Worm (Caenorhabditis elegans) whole organism, early embryonic: ENCODE measurements around the gene F40C5.1.
"Not testable (repeated sequence)": the region's sequence is repeated elsewhere in the genome, so short reads cannot be mapped to it uniquely, and the experiment has no call there.

Experiments
- B0310.2 ChIP-seq: sonication (generic microtip); optimal IDR thresholded peaks from 2 replicates; lab custom pipeline; 2016; ENCODE audit warnings: mild to moderate bottlenecking, missing genetic modification characterization, missing compliant biosample characterization
- F13C5.2 ChIP-seq: sonication (generic microtip); optimal IDR thresholded peaks from 2 replicates; lab custom pipeline; 2017; ENCODE audit warnings: mild to moderate bottlenecking, missing genetic modification characterization, inconsistent platforms, missing compliant biosample characterization
- aly-1 ChIP-seq: sonication (generic microtip); optimal IDR thresholded peaks from 2 replicates; lab custom pipeline; 2016; ENCODE audit warnings: missing genetic modification characterization, missing compliant biosample characterization
- ama-1 ChIP-seq: fragments of 150-350 bp; optimal IDR thresholded peaks from 2 replicates; lab custom pipeline; 2014
- ceh-13 ChIP-seq: fragments of 200-800 bp; sonication (Bioruptor generic); optimal IDR thresholded peaks from 2 replicates; lab custom pipeline; 2018; ENCODE audit warnings: mild to moderate bottlenecking, missing genetic modification characterization, missing compliant biosample characterization
- ceh-36 ChIP-seq: sonication (generic microtip); optimal IDR thresholded peaks from 2 replicates; lab custom pipeline; 2016; ENCODE audit warnings: missing genetic modification characterization, inconsistent platforms, missing compliant biosample characterization
- ets-7 ChIP-seq: sonication (generic microtip); optimal IDR thresholded peaks from 2 replicates; lab custom pipeline; 2016; ENCODE audit warnings: missing genotype, missing genetic modification characterization, missing compliant biosample characterization
- flt-1 ChIP-seq: fragments of 200-800 bp; sonication (Bioruptor generic); IDR thresholded peaks from 2 replicates; pipeline ENCODE4 v1.3.6; 2022; ENCODE audit warnings: missing genetic modification characterization, missing compliant biosample characterization
- hmbx-1 ChIP-seq: sonication (generic microtip); optimal IDR thresholded peaks from 2 replicates; lab custom pipeline; 2016; ENCODE audit warnings: mild to moderate bottlenecking, missing genetic modification characterization, missing compliant biosample characterization
- hmg-4 ChIP-seq: fragments of 200-800 bp; sonication (Bioruptor generic); optimal IDR thresholded peaks from 2 replicates; lab custom pipeline; 2018; ENCODE audit warnings: mild to moderate bottlenecking, missing genetic modification characterization, missing compliant biosample characterization
- hnd-1 ChIP-seq: sonication (generic microtip); optimal IDR thresholded peaks from 2 replicates; lab custom pipeline; 2016; ENCODE audit warnings: missing genetic modification characterization, missing compliant biosample characterization
- pes-1 ChIP-seq: fragments of 200-800 bp; sonication (Bioruptor generic); IDR thresholded peaks from 2 replicates; pipeline ENCODE4 v1.3.6; 2022; ENCODE audit warnings: missing genetic modification reagents, missing genetic modification characterization, missing compliant biosample characterization
- scrt-1 ChIP-seq: fragments of 200-800 bp; sonication (Bioruptor generic); IDR thresholded peaks from 2 replicates; pipeline ENCODE4 v1.3.6; 2022; ENCODE audit warnings: missing genetic modification characterization, missing compliant biosample characterization
- sea-1 ChIP-seq: fragments of 200-800 bp; sonication (Bioruptor generic); conservative IDR thresholded peaks from 2 replicates; pipeline ENCODE4 v1.3.6; 2022; ENCODE audit warnings: missing genetic modification characterization, missing compliant biosample characterization
- tbx-11 ChIP-seq: fragments of 200-800 bp; sonication (Bioruptor generic); IDR thresholded peaks from 2 replicates; pipeline ENCODE4 v1.3.6; 2022; ENCODE audit warnings: missing genetic modification characterization, missing compliant biosample characterization
- tbx-37 ChIP-seq: fragments of 200-800 bp; sonication (Bioruptor generic); conservative IDR thresholded peaks from 2 replicates; pipeline ENCODE4 v1.3.6; 2022; ENCODE audit warnings: missing genetic modification reagents, missing genetic modification characterization, missing compliant biosample characterization
- tra-4 ChIP-seq: sonication (generic microtip); optimal IDR thresholded peaks from 2 replicates; lab custom pipeline; 2017; ENCODE audit warnings: missing genetic modification characterization, missing compliant biosample characterization

The F40C5.1 gene

DNA sequence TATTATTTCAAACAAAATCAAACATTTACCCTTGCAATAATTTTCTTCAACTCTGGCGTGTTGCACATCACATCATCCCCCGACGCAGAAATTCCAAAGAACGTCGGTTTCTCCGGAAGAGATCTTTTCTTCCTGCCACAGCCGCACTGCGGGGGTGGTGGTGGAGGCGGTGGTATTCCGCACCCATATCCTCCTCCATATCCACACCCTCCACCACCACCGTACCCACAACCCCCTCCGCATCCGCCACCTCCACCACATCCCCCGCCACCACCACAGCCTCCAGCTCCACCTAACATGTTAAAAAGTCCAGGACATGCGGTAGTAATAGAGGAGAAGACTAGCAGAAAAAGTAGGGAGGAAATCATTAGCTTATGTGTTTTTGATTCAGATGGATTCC, 17.6 kb upstream of the F40C5.1 start, which contains the start of gene grl-29:
Gene grl-29 (minus strand): TSS at position 368 of the 400 bp plus-strand sequence.
- TF ChIP-seq hmg-4 (GFP tag; lab: Kevin White, UChicago) (no peak), hnd-1 (no peak), tbx-37 (GFP tag; lab: Robert Waterston, UW) (no peak), tbx-11 (GFP tag; lab: Robert Waterston, UW) (no peak), ama-1 (lab: Kevin White, UChicago) (no peak), pes-1 (no peak), aly-1 (tag; lab: Kevin White, UChicago) (no peak), sea-1 (GFP tag; lab: Robert Waterston, UW) (no peak), F13C5.2 (no peak), ceh-13 (GFP tag; lab: Kevin White, UChicago) (no peak), tra-4 (tag; lab: Kevin White, UChicago) (no peak), ets-7 (tag; lab: Kevin White, UChicago) (no peak), scrt-1 (no peak), ceh-36 (tag; lab: Kevin White, UChicago) (no peak), B0310.2 (no peak), flt-1 (GFP tag; lab: Robert Waterston, UW) (no peak), hmbx-1 (tag; lab: Kevin White, UChicago) (no peak)

DNA sequence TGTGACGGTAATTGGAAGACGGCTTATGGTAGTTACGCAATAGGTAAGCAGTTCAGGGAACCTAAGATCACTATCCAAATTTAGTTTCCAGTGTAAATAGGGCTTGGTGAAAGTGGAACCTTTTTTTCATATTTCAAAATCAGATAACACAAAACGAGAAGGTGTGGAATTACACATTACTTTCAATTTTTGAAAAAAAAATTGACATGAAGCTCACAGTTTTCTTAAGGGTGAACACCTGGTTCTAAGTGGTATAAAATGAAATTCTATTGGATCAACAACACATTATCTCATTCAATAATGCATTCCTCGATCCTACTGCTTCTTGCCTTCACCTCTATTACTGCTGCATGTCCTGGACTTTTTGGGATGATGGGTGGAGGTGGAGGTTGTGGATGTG, 16.5 kb upstream of the F40C5.1 start, which contains the start of gene grl-30:
Gene grl-30 (plus strand): TSS at position 301 of the 400 bp plus-strand sequence.
- TF ChIP-seq hnd-1 (no peak), aly-1 (tag; lab: Kevin White, UChicago) (no peak), pes-1 (no peak), ets-7 (tag; lab: Kevin White, UChicago) (no peak), F13C5.2 (no peak), tbx-37 (GFP tag; lab: Robert Waterston, UW) (no peak), ama-1 (lab: Kevin White, UChicago) (no peak)

DNA sequence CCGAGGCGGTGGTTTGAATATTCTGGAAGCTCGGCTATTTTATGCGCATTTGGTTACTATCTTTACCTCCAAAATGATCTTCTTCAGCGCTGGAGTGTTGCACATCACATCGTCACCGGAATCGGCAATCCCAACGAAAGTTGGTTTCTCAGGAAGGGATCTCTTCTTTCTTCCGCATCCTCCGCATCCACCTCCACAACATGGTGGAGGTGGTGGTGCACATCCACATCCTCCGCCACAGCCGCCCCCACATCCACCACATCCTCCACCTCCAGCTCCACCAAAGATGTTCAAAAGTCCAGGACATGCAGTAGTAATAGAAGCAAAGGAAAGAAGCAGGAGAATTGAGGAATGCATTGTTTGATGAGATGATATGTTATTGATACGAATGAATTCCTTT, 15.1 kb upstream of the F40C5.1 start, which contains the start of gene grl-31:
Gene grl-31 (minus strand): TSS at position 357 of the 400 bp plus-strand sequence.
- TF ChIP-seq hnd-1: no peak
- no peak for TF ChIP-seq ets-7 (tag; lab: Kevin White, UChicago)
- no peak for TF ChIP-seq hmbx-1 (tag; lab: Kevin White, UChicago)
- no peak for TF ChIP-seq ceh-36 (tag; lab: Kevin White, UChicago)
- no peak for TF ChIP-seq tra-4 (tag; lab: Kevin White, UChicago)
- no peak for TF ChIP-seq F13C5.2
- TF ChIP-seq ceh-13 (GFP tag; lab: Kevin White, UChicago): no peak
- no peak for TF ChIP-seq scrt-1
- TF ChIP-seq ama-1 (lab: Kevin White, UChicago): no peak
- TF ChIP-seq sea-1 (GFP tag; lab: Robert Waterston, UW): no peak
- TF ChIP-seq B0310.2: no peak
- no peak for TF ChIP-seq flt-1 (GFP tag; lab: Robert Waterston, UW)
- TF ChIP-seq tbx-11 (GFP tag; lab: Robert Waterston, UW): no peak
- TF ChIP-seq hmg-4 (GFP tag; lab: Kevin White, UChicago): no peak

DNA sequence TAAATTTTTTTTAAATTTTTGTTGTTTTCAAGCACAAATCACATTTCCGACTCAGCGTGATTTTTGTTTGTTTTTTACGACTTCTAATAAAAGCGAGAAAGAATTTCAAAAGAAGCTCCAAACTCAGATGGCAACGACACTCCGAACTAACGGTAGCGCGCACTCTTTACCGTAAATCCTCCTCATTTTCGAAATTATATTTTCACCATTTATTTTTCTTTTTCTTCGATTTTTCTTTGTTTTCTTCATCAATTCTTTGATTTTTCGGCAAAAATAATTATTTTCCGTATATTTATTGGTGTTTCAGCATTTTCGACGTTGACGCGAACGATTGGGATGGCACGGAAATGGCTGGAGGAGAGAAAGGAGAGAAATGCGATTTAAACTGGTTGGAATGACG, 13.8 kb upstream of the F40C5.1 start, which contains the start of gene T24A6.1:
Gene T24A6.1 (plus strand): TSS at position 301 of the 400 bp plus-strand sequence.
- not testable (repeated sequence) for TF ChIP-seq F13C5.2; ama-1 (lab: Kevin White, UChicago); tbx-37 (GFP tag; lab: Robert Waterston, UW)

DNA sequence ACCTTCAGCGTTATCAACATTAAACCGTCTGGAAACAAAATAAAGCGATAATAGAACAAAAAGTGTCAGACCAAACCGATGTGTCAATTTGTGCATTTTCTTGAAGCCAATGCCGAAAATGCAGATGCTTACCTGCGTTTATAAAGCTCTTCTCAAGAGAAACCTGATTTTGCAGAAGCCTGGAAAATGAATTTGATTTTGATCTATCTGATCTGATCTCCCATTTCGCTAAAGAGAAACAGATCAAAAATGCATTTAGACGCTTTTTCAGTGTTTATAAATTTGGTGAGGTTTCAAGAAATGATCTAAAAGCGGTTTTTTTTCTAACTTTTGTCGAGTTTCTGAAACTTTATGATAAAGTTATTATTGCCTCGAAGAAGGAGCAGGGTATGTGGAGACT, 9.7 kb upstream of the F40C5.1 start, which contains the start of gene T24A6.16:
Gene T24A6.16 (minus strand): TSS at position 101 of the 400 bp plus-strand sequence.
- TF ChIP-seq tbx-11 (GFP tag; lab: Robert Waterston, UW); aly-1 (tag; lab: Kevin White, UChicago); B0310.2: not testable (repeated sequence)

DNA sequence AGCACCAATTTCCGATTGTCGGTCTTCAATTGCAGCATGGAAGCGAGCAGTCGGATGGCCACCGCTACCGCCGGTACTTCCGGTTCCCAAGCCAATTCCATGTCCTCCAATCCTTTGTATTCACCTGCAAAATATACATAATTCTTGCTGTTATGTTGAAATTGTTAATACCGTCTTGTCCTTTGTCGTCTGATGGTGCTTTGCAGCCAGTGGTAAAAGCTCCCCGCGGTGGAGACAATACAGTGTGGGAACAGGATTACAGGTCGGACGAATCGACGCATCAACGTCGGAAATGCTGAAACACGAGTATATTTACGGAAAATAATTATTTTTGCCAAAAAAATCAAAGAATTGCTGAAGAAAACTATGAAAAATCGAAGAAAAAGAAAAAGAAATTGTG, 8.2 kb upstream of the F40C5.1 start, which contains the start of gene T24A6.17:
Gene T24A6.17 (minus strand): TSS at position 101 of the 400 bp plus-strand sequence.
- TF ChIP-seq hnd-1; ets-7 (tag; lab: Kevin White, UChicago); hmbx-1 (tag; lab: Kevin White, UChicago): not testable (repeated sequence)

DNA sequence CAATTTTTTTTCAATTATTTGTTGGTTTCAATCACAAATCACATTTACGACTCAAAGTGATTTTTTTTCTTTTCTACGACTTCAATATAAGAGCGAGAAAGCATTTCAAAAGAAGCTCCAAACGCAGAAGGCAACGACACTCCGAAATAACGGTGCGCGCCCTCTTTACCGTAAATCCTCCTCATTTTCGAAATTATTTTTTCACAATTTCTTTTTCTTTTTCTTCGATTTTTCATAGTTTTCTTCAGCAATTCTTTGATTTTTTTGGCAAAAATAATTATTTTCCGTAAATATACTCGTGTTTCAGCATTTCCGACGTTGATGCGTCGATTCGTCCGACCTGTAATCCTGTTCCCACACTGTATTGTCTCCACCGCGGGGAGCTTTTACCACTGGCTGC, 1.8 kb upstream of the F40C5.1 start, which contains the start of gene F40C5.2:
Gene F40C5.2 (plus strand): TSS at position 301 of the 400 bp plus-strand sequence.
- TF ChIP-seq tbx-11 (GFP tag; lab: Robert Waterston, UW); hmbx-1 (tag; lab: Kevin White, UChicago); ceh-36 (tag; lab: Kevin White, UChicago): not testable (repeated sequence)

DNA sequence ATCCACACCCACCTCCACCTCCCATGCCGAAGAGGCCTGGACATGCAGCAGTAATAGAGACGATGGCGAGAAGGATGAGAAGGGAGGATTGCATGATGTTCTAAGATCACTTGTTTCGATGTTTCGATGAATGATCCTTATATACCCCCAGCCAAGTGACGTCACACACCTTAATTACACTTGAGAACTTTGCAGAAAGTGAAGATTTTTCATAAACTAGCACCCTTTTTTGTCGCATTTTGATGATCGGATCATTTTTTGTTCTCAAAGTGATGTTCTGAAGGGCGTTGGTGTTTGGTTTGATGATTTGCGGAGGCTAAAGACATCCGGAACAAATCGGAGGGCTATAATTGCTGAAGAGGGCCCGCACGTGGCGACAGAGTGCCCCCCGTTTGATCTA, 3.3 kb downstream of the F40C5.1 start, which contains the start of gene grl-27:
Gene grl-27 (minus strand): TSS at position 101 of the 400 bp plus-strand sequence.
- no peak for TF ChIP-seq flt-1 (GFP tag; lab: Robert Waterston, UW)

DNA sequence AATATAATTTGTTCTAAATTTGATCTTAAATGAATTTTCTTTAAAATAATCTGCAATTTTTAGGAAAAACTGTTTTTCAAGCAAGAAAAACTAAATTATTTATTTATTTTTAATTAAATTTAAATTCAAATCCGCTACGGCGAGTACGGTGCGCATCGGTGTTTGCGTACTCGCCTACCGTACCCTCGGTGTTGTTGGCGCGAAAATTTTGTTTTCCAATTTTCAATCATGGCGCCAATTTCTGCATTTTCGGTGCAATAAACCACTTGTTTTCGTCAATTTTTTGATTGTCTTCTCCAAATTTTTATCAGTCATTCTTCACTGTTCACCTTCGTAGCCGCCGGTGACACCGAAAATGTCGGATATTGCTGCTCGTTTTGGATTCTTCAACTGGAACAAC, 6.3 kb downstream of the F40C5.1 start, which contains the start of gene pygl-1:
Gene pygl-1 (plus strand): TSS at position 211 of the 400 bp plus-strand sequence.
- no peak for TF ChIP-seq flt-1 (GFP tag; lab: Robert Waterston, UW)
- TF ChIP-seq pes-1: no peak
- TF ChIP-seq ceh-36 (tag; lab: Kevin White, UChicago): no peak
- TF ChIP-seq aly-1 (tag; lab: Kevin White, UChicago): no peak
- TF ChIP-seq F13C5.2: no peak
- no peak for TF ChIP-seq tbx-11 (GFP tag; lab: Robert Waterston, UW)
- TF ChIP-seq hmbx-1 (tag; lab: Kevin White, UChicago): no peak
- no peak for TF ChIP-seq B0310.2
- TF ChIP-seq tra-4 (tag; lab: Kevin White, UChicago): no peak
- TF ChIP-seq tbx-37 (GFP tag; lab: Robert Waterston, UW): no peak
